Fruit fly (Drosophila melanogaster): Measurements from ENCODE around the gene hyx.

hyx gene

dm6 chr3R:9083379-9083778 lies 44.8 kb downstream of the hyx start (continued):
- TF ChIP-seq ac (GFP tag; optimal IDR thresholded peaks at IDR 0.05) (no peak), CG15601 (tag; optimal IDR thresholded peaks at IDR 0.05) (no peak), CG34422 (GFP tag; IDR thresholded peaks at IDR 0.05) (0 out of 3 replicates have a peak, but pooled peaks have one; percentile 30), CG4282 (GFP tag; optimal IDR thresholded peaks at IDR 0.05) (no peak), CG1529 (GFP tag; optimal IDR thresholded peaks at IDR 0.05) (no peak), Hmx (GFP tag; optimal IDR thresholded peaks at IDR 0.05) (no peak), CG13296 (GFP tag; optimal IDR thresholded peaks at IDR 0.05) (no peak), CG17612 (GFP tag; IDR thresholded peaks at IDR 0.05) (no peak), CG4424 (GFP tag; optimal IDR thresholded peaks at IDR 0.05) (no peak), CG4404 (GFP tag; IDR thresholded peaks at IDR 0.05) (no peak), CG15696 (tag; optimal IDR thresholded peaks at IDR 0.05) (no peak), ATbp (GFP tag; optimal IDR thresholded peaks at IDR 0.05) (peak; percentile 6), ham (GFP tag; IDR thresholded peaks at IDR 0.05) (no peak), CG10267 (tag; optimal IDR thresholded peaks at IDR 0.05) (peak; percentile 15), CG8359 (GFP tag; optimal IDR thresholded peaks at IDR 0.05; ENCODE audit: borderline replicate concordance) (no peak), Sry-β (GFP tag; optimal IDR thresholded peaks at IDR 0.05) (no peak), MESR4 (GFP tag; optimal IDR thresholded peaks at IDR 0.05) (no peak), CG11723 (GFP tag; optimal IDR thresholded peaks at IDR 0.05) (no peak), grau (tag; optimal IDR thresholded peaks at IDR 0.05) (peak; percentile 40), Blimp-1 (GFP tag; optimal IDR thresholded peaks at IDR 0.05) (peak; percentile 75), Elba2 (GFP tag; optimal IDR thresholded peaks at IDR 0.05) (no peak), Camta (GFP tag; optimal IDR thresholded peaks at IDR 0.05) (no peak), ewg (GFP tag; optimal IDR thresholded peaks at IDR 0.05) (no peak), caup (GFP tag; optimal IDR thresholded peaks at IDR 0.05; ENCODE audit: severe bottlenecking) (peak; percentile 29), psq (GFP tag; optimal IDR thresholded peaks at IDR 0.05) (no peak), org-1 (GFP tag; optimal IDR thresholded peaks at IDR 0.05) (peak; percentile 20), btn (GFP tag; optimal IDR thresholded peaks at IDR 0.05) (no peak), CG30431 (GFP tag; optimal IDR thresholded peaks at IDR 0.05) (peak; percentile 22), amos (GFP tag; IDR thresholded peaks at IDR 0.05; ENCODE audit: partially characterized antibody) (no peak), pita (GFP tag; optimal IDR thresholded peaks at IDR 0.05) (no peak), row (GFP tag; IDR thresholded peaks at IDR 0.05) (peak; percentile 69), pho (GFP tag; optimal IDR thresholded peaks at IDR 0.05) (no peak), YL-1 (GFP tag; optimal IDR thresholded peaks at IDR 0.05) (no peak), emc (GFP tag; optimal IDR thresholded peaks at IDR 0.05) (no peak), CG31224 (GFP tag; IDR thresholded peaks at IDR 0.05) (no peak), Oaz (GFP tag; IDR thresholded peaks at IDR 0.05) (peak; percentile 38), kay (GFP tag; optimal IDR thresholded peaks at IDR 0.05) (no peak), CG17385 (GFP tag; optimal IDR thresholded peaks at IDR 0.05) (peak; percentile 16), CG13775 (GFP tag; optimal IDR thresholded peaks at IDR 0.05) (no peak), CG4730 (GFP tag; IDR thresholded peaks at IDR 0.05) (0 out of 2 replicates have a peak, but pooled peaks have one; percentile 6), CG10274 (GFP tag; optimal IDR thresholded peaks at IDR 0.05) (no peak), CG4707 (GFP tag; optimal IDR thresholded peaks at IDR 0.05) (no peak), Fer2 (tag; optimal IDR thresholded peaks at IDR 0.05) (no peak), lilli (GFP tag; optimal IDR thresholded peaks at IDR 0.05) (peak; percentile 27), Deaf1 (tag; optimal IDR thresholded peaks at IDR 0.05) (peak; percentile 32), bowl (GFP tag; IDR thresholded peaks at IDR 0.05) (no peak), nom (GFP tag; optimal IDR thresholded peaks at IDR 0.05) (no peak), prd (optimal IDR thresholded peaks at IDR 0.05) (no peak), prd (GFP tag; IDR thresholded peaks at IDR 0.05) (peak; percentile 39; the same call in 1 of the 3 replicates), CG10979 (tag; optimal IDR thresholded peaks at IDR 0.05) (peak; percentile 52), CG11504 (tag; optimal IDR thresholded peaks at IDR 0.05) (peak; percentile 70)
